Worm (Caenorhabditis elegans) whole organism, L4 larva: Measurements from ENCODE around the gene F10E7.6.

Source experiments
- aha-1 ChIP-seq: fragments of 150-350 bp; peaks from one replicate; lab custom pipeline; 2014; ENCODE audit warnings: missing biosample characterization, missing genetic modification characterization
- arid-1 ChIP-seq: fragments of 200-800 bp; sonication (Bioruptor generic); conservative IDR thresholded peaks from 2 replicates; pipeline ENCODE4 v1.3.6; 2022; ENCODE audit warnings: missing genetic modification reagents, missing genetic modification characterization, missing compliant biosample characterization
- ceh-28 ChIP-seq: fragments of 150-350 bp; optimal IDR thresholded peaks from 2 replicates; lab custom pipeline; 2014; ENCODE audit warnings: missing biosample characterization, missing genetic modification reagents, missing genetic modification characterization
- dve-1 ChIP-seq: sonication (generic microtip); optimal IDR thresholded peaks from 2 replicates; lab custom pipeline; 2017; ENCODE audit warnings: antibody characterized with exemption, mild to moderate bottlenecking, missing genetic modification characterization, missing compliant biosample characterization; ENCODE audit not compliant: insufficient read depth
- nhr-237 ChIP-seq: sonication (generic microtip); optimal IDR thresholded peaks from 2 replicates; lab custom pipeline; 2017; ENCODE audit warnings: missing biosample characterization, missing genetic modification characterization
- php-3 ChIP-seq: fragments of 200-800 bp; sonication (Bioruptor generic); IDR thresholded peaks from 2 replicates; pipeline ENCODE4 v1.3.6; 2022; ENCODE audit warnings: missing genetic modification reagents, missing genetic modification characterization, missing compliant biosample characterization
- zfp-3 ChIP-seq: fragments of 200-800 bp; sonication (Bioruptor generic); conservative IDR thresholded peaks from 2 replicates; pipeline ENCODE4 v1.3.6; 2022; ENCODE audit warnings: missing genetic modification reagents, missing genetic modification characterization, missing compliant biosample characterization
- ztf-11 ChIP-seq: fragments of 150-350 bp; optimal IDR thresholded peaks from 2 replicates; lab custom pipeline; 2014; ENCODE audit warnings: missing biosample characterization, missing genetic modification characterization

DNA sequence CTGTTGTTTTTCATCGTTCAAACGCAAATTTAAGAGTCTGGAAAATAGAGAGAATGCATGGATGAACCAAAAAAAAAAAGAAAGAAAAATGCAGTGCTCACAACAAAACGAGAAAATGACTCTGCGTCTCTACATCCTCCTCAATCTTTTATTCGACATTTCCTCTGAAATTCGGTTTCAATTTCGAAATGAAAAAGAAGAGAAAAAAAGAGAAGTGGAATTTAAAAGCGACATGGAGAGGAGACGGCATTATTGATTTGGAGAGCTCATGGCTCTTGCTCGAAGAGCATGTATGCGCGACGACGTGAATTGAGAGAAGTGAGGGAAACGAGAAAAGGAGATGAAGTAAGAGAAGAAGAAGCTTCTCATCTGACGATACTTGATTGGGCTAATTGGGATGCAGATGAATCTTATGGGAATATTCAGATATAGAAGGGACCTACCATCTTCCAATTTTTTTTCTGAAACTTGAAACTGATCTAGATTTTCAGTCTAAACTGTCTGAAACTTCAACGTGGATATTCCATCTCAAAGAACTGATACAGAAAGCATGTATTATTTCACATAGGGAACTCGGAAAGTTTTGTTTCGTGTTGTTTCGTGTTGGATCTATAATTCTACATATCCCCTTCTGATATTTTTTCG, 1.7 kb upstream of the F10E7.6 start:
- TF ChIP-seq aha-1 (no peak), ztf-11 (tag; lab: Kevin White, UChicago) (no peak), dve-1 (no peak), ceh-28 (tag; lab: Kevin White, UChicago) (no peak), zfp-3 (no peak), arid-1 (GFP tag; lab: Robert Waterston, UW) (no peak), php-3 (GFP tag; lab: Robert Waterston, UW) (no peak), nhr-237 (tag; lab: Kevin White, UChicago) (no peak)
